Worm (Caenorhabditis elegans) whole organism, L4/young adult: ENCODE results near the gene rfc-1.

ENCODE experiments used
- W03F9.2 ChIP-seq: fragments of 150-350 bp; optimal IDR thresholded peaks from 2 replicates; lab custom pipeline; 2014; ENCODE audit warnings: missing biosample characterization, missing genetic modification characterization
- dao-5 ChIP-seq: sonication (generic microtip); optimal IDR thresholded peaks from 2 replicates; lab custom pipeline; 2016; ENCODE audit warnings: missing genotype, missing genetic modification characterization, moderate library complexity, missing compliant biosample characterization
- him-1 ChIP-seq: sonication (generic microtip); optimal IDR thresholded peaks from 2 replicates; lab custom pipeline; 2016; ENCODE audit warnings: missing genotype, missing genetic modification reagents, missing genetic modification characterization, missing compliant biosample characterization

The rfc-1 gene

DNA sequence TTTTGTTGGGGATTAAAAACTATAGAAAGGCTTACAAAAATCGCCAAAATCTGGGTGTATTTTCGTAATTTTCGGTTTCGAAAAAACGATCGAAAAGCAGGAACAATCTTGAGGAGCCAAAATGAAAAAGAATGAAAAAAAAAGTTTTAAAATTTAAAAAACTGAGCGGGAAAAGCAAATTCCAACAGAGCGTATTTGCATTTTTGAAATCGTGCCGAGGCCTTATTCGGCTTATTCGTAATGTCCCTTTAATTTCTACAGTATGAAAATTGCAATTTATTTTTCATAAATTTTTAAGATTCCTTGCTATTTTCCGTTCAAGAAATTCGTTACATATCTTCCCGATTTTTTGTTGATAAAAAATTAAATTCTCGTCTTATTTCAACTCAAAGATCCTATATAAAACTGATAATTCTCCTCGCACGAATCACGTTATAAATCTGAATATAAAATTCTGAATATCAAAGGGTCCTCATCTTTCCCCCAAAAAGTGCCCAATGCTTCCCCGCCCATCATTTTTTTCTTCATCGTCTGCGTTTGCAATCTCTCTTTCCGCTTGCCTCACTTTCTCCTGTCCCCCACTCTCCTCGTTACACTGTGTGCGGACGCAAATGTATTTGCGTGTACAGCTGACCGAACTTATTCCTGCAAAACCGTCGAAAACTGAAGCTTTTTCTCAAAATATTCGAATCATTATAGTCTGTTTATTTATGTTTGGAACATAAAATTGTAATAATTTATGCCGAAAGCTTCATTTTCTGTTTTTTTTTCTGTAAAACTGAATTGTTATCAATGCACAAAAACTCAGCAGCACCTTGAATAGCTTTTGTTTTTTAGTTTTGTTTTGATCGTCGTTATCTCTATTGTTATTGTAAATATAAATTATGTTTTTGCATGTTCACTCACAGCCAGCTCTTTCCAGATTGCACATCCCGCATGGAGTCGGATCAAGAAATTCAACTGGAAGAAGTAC lies at the start of gene rfc-1, which contains the start of gene pmp-3:
TSS of gene rfc-1 (minus strand) at position 163 of the 973 bp plus-strand sequence.
TSS of gene pmp-3 (plus strand) at position 923 of the 973 bp plus-strand sequence.
- TF ChIP-seq him-1 (tag; lab: Kevin White, UChicago) (no peak), W03F9.2 (tag; lab: Kevin White, UChicago) (peak; percentile 62)

DNA sequence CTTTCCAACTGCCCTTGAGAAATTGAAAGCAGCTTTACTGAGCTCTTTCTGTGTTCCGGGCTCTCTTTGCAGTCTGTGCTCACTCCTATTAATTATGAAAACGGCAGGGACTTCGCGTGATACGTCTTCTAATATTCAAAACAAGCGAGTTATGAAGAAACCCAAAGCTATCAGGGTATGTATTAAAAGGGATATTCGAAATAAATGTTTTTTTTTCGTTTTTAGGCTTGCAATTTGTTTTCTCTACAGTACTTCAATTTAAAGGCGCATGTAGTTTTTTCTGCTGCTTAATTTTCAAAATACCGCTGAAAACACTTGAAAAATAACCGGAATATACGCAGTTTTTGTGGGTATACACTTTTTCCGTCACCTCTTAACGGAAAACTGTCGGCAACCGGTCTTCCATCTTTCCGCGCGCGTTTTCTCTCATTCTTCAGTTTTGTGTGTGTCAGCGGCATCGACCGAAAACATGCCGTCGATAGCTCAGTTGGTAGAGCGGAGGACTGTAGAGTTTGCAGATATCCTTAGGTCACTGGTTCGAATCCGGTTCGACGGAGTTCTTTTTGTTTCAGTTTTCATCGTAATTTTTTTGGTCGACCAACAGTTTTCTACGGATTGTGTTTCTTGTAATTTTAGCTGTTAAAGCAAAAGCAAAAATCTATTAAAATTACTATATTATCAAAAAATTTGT lies 43.4 kb upstream of the rfc-1 start, which contains the start of gene gasr-8:
TSS of gene gasr-8 (plus strand) at position 51 of the 691 bp plus-strand sequence.
- no peak for TF ChIP-seq W03F9.2 (tag; lab: Kevin White, UChicago)
- no peak for TF ChIP-seq him-1 (tag; lab: Kevin White, UChicago)
- TF ChIP-seq dao-5: no peak

DNA sequence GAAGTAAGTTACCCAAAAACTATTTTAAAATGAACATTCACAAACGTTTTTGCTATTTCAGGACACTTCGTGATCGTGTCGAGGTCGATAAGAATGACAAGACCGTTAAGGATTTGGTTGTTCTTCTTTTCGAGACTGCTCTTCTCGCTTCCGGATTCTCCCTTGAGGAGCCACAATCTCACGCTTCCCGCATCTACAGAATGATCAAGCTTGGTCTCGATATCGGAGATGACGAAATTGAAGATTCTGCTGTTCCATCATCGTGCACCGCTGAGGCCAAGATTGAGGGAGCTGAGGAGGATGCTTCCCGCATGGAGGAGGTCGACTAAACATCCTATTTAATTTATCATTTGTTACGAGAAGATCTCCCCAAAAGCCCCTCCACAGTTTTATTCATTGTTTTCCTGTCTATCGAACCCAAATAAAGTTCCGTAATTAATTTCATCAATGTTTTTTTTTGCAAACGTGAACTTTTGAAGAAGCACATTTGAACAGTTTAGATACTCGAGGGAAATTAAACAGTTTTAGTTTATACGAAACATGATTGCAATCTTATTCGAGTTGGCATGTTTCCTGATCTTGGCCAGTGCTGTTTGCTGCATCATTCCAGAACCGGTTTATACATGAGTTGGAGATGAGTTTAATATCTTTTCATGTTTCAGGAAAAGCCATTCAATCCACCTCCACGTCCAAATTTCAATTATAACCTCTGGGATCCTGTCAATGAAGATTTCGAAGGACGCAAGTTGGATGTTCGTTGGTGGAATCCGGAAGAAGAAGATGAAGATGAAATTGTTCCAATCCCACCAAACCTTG lies 42.5 kb upstream of the rfc-1 start, which contains the start of gene C47E8.11:
TSS of gene C47E8.11 (plus strand) at position 520 of the 816 bp plus-strand sequence.
- TF ChIP-seq W03F9.2 (tag; lab: Kevin White, UChicago) (peak; percentile 48), dao-5 (no peak)

DNA sequence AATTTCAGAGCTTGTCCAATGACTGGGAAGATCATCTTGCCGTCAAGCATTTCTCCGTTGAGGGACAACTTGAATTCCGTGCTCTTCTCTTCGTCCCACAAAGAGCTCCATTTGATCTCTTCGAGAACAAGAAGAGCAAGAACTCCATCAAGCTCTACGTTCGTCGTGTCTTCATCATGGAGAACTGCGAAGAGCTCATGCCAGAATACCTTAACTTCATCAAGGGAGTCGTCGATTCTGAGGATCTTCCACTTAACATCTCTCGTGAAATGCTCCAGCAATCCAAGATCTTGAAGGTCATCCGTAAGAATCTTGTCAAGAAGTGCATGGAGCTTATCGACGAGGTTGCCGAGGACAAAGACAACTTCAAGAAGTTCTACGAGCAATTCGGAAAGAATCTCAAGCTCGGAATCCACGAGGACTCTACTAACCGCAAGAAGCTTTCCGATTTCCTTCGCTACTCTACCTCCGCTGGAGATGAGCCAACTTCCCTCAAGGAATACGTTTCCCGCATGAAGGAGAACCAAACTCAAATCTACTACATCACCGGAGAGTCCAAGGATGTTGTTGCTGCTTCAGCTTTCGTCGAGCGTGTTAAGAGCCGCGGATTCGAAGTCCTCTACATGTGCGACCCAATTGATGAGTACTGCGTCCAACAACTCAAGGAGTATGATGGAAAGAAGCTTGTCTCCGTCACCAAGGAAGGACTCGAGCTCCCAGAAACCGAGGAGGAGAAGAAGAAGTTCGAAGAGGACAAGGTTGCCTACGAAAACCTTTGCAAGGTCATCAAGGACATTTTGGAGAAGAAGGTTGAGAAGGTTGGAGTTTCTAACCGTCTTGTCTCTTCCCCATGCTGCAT lies 41.6 kb upstream of the rfc-1 start:
- TF ChIP-seq him-1 (tag; lab: Kevin White, UChicago): no peak
- TF ChIP-seq W03F9.2 (tag; lab: Kevin White, UChicago): no peak
- TF ChIP-seq dao-5: no peak

DNA sequence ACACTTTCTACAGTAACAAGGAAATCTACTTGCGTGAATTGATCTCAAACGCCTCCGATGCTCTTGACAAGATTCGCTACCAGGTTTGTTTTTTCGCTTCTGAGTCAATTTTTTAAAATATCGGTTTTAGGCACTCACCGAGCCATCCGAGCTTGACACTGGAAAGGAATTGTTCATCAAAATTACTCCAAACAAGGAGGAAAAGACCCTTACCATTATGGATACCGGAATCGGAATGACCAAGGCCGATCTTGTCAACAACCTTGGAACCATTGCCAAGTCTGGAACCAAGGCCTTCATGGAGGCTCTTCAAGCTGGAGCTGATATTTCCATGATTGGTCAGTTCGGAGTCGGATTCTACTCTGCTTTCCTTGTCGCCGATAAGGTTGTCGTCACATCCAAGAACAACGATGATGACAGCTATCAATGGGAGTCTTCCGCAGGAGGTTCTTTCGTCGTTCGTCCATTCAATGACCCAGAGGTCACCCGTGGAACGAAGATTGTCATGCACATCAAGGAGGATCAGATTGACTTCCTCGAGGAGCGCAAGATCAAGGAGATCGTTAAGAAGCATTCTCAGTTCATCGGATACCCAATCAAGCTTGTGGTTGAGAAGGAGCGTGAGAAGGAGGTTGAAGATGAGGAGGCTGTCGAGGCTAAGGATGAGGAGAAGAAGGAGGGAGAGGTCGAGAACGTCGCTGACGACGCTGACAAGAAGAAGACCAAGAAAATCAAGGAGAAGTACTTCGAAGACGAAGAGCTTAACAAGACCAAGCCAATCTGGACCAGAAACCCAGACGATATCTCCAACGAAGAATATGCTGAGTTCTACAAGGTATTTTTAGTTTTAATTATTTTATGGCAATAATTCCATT lies 40.7 kb upstream of the rfc-1 start:
- TF ChIP-seq dao-5 (no peak), him-1 (tag; lab: Kevin White, UChicago) (no peak), W03F9.2 (tag; lab: Kevin White, UChicago) (no peak)

DNA sequence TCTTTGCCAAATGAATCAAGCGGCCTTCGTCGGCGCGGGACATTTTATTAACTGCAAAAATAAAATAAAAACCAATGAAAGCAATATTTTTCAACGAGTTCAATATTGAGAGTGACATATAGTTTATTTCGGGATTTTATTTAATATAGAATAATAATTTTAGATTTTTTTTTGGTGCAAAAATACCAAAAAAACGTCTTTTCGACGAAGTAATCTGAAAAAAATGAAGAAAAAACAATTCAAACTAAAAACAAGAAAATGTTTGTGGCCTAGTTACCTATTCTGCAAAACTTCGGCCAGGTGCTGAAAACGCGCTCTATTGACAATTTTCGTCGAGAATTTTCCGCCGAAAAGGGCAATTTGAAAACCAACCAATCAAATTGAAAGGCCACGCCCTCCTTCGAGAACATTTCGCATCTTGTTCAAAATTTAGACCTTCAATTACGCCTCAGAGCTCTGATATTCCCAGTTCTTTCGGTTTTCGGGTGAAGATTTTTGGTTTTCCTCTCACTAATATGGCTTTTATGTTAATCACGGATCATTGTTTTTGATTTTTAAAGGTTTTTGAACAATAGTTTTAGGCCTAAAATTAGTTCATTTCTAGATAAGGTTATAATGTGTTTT lies 39.8 kb upstream of the rfc-1 start, which contains the start of gene C47E8.4:
TSS of gene C47E8.4 (minus strand) at position 51 of the 624 bp plus-strand sequence.
- TF ChIP-seq him-1 (tag; lab: Kevin White, UChicago) (peak; percentile 96), dao-5 (no peak), W03F9.2 (tag; lab: Kevin White, UChicago) (peak; percentile 94)

DNA sequence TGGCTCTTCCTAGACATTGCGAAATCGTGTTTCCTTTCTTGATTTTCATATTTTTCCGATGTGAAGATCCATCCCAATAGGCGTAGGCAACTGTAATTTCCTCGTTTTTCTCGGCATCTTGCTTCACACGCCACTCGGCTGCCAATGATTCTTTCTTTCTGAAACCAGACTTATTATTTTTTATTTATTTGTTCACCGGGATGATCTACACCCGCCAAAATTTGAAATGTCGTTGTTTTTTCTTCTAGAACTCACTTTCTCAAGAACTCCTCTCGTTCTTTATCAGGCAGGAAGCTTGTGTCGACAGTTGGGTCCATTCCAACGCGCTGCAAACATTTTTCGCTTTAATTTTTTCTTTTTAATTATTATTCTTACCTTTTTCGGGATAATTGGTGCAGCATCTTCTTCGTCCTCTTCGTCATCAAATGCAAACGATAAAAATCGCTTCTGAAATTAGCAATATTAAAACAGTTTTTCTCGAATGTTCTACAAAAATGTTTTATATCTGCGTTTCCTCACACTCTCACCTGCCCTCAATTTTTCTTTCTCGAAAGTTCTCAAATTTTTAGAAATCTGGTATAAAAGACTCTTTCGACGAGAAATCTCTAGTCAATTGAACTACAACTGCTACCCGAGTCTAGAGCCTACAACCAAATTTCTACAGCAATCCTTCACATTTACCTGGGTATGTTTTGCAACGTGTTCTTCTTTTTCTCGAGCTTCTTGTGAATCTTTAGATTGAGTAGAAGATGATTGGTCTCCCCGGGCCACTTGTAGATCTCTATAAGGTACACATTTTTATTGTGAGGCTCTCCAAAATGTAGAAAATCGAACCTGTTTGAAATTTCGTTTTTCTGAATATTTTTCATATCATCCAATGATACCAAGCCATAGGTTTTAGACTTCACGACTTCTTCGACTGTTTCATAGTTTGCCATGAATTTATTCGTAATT lies 38.9 kb upstream of the rfc-1 start, which contains the start of gene hsp-90:
TSS of gene hsp-90 (plus strand) at position 560 of the 954 bp plus-strand sequence.
- TF ChIP-seq him-1 (tag; lab: Kevin White, UChicago): no peak
- no peak for TF ChIP-seq W03F9.2 (tag; lab: Kevin White, UChicago)
- TF ChIP-seq dao-5: no peak

DNA sequence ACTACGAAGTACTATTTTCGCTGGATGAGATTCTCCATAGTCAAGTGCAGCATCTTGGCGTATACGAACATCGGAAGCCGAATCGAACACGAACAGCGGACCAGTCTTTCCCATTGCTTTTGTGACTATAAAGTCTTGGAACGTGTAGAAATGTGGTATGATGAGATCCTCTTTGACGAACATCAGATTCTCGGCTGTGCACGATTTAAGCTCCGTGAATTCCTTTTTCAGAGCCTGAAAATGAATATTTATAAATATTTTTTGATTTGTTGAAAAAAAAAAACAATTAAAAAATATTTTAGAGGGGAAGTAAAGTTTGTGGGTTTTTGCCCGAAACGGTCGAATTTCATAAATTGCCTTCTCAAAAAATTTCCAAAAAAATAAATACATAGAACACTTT lies 38.1 kb upstream of the rfc-1 start:
- no peak for TF ChIP-seq W03F9.2 (tag; lab: Kevin White, UChicago)
- no peak for TF ChIP-seq dao-5
- no peak for TF ChIP-seq him-1 (tag; lab: Kevin White, UChicago)

DNA sequence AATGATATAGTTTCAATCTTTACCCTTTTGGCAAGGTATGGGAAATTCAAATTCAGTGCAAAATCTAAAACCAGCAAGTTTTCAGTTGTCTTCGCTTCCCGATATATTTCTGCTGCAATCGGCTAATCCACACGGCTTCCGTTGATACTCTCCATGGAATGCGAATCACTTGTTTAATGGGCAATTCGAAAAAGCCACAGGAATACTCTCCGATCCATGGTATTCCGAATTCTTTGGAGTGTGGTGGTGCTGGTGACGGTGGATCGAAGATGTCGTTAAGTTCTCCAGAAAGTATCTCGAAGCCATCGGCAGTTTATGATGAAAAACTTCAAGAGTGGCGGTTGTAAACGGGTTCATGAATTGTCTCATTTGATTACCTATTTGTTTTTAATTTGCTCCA lies 37.5 kb upstream of the rfc-1 start:
- TF ChIP-seq W03F9.2 (tag; lab: Kevin White, UChicago) (no peak), dao-5 (no peak), him-1 (tag; lab: Kevin White, UChicago) (no peak)

DNA sequence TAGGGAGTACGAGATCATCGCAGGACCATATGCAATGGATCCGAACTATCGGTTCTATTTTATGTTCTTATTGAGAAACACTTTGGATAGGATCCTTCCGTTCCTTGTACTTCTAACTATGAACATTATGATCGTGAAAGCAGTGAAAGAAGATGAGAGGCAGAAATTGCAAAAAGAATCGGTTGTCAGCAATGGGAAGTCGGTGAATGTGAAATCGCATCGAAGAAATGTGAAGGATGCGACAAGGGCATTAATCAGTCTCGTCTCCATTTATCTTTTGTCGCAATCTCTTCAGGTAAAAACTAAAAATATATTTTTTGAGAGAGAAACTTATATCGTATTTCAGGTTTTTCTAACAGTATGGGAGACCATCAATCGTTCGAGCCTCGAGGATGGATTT lies 37.1 kb upstream of the rfc-1 start:
- TF ChIP-seq W03F9.2 (tag; lab: Kevin White, UChicago) (no peak), him-1 (tag; lab: Kevin White, UChicago) (no peak), dao-5 (no peak)
